Worm (Caenorhabditis elegans): ENCODE results near the gene test-1.

test-1 gene

DNA sequence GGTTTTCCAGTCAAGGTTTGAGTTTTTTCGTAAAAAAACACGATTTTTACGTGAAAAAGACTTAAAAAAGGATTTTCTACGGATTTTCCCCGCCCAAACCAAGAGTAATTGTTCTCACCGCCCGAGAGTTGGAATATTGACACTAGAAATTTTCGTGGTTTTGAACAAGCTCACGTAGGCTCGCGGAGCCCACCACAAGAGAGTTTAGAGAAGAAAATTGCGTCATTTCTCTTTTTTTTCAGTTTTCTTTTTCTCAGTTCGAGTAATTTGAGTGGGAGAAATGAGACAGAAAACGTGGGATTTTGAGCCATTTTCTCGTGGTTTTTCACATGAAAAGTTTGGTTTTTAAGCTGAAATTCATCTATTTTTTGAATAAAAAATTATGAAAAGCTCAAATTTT, 56.8 kb downstream of the test-1 start:
- TF ChIP-seq nhr-25 (tag; optimal IDR thresholded peaks at IDR 0.05): no peak
- TF ChIP-seq C34F6.9 (tag; optimal IDR thresholded peaks at IDR 0.05): no peak
- TF ChIP-seq lin-39 (tag; optimal IDR thresholded peaks at IDR 0.05): no peak
- TF ChIP-seq nhr-129 (tag; optimal IDR thresholded peaks at IDR 0.05): peak; percentile 67
- TF ChIP-seq nhr-77 (tag; optimal IDR thresholded peaks at IDR 0.05): no peak
- TF ChIP-seq lin-11 (tag; optimal IDR thresholded peaks at IDR 0.05): no peak

- TF ChIP-seq nhr-25 (tag; optimal IDR thresholded peaks at IDR 0.05) (peak; percentile 15), gmeb-1 (tag; optimal IDR thresholded peaks at IDR 0.05) (no peak), sma-9 (GFP tag; optimal IDR thresholded peaks at IDR 0.05) (peak; percentile 11), sma-9 (tag; optimal IDR thresholded peaks at IDR 0.05) (no peak)
These were observed 58.8 kb downstream of the test-1 start for ce11 chrIV:2195598-2195997.

All from whole organism, L2 larva.